Worm (Caenorhabditis elegans): ENCODE results near the gene C01B10.44.
"Not testable (repeated sequence)": the region's sequence is repeated elsewhere in the genome, so short reads cannot be mapped to it uniquely, and the experiment has no call there.

ce11 chrIV:6597918-6598317, 25.6 kb upstream of the C01B10.44 start, which contains the start of gene nspb-4:
- not testable (repeated sequence) for TF ChIP-seq Y75B8A.6 (GFP tag; IDR thresholded peaks at IDR 0.05); nhr-48 (tag; optimal IDR thresholded peaks at IDR 0.05); fkh-10 (GFP tag; optimal IDR thresholded peaks at IDR 0.05); nhr-76 (tag; optimal IDR thresholded peaks at IDR 0.05); arid-1 (GFP tag; conservative IDR thresholded peaks at IDR 0.05); unc-62 (GFP tag; optimal IDR thresholded peaks at IDR 0.05 in 1 of 2); unc-62 (tag; optimal IDR thresholded peaks at IDR 0.05); mdl-1 (tag; optimal IDR thresholded peaks at IDR 0.05); D1046.2 (GFP tag; IDR thresholded peaks at IDR 0.05); rbr-2 (tag; optimal IDR thresholded peaks at IDR 0.05)
